Worm (Caenorhabditis elegans) whole organism, mixed stage, embryonic: ENCODE data around the gene col-145.

Experiments
- elt-3 ChIP-seq: fragments of 150-350 bp; optimal IDR thresholded peaks from 2 replicates; lab custom pipeline; 2014; ENCODE audit warnings: missing biosample characterization, missing genetic modification characterization
- lin-13 ChIP-seq: fragments of 150-350 bp; optimal IDR thresholded peaks from 2 replicates; lab custom pipeline; 2014; ENCODE audit warnings: missing biosample characterization, missing genetic modification characterization
- nhr-76 ChIP-seq: sonication (generic microtip); optimal IDR thresholded peaks from 2 replicates; lab custom pipeline; 2017; ENCODE audit warnings: missing biosample characterization, missing genetic modification characterization

- no peak for TF ChIP-seq elt-3 (tag; lab: Kevin White, UChicago)
- no peak for TF ChIP-seq lin-13
- no peak for TF ChIP-seq nhr-76 (tag; lab: Kevin White, UChicago)
Measured at ce11 chrV:9143896-9144295, 18.9 kb downstream of the col-145 start.
